Worm (Caenorhabditis elegans) whole organism, young adult: ENCODE measurements around the gene scyl-1.

ENCODE experiments used
- C17E4.6 ChIP-seq: fragments of 200-800 bp; sonication (Bioruptor generic); IDR thresholded peaks from 2 replicates; pipeline ENCODE4 v1.3.6; 2022; ENCODE audit warnings: missing genetic modification reagents, missing genetic modification characterization, missing compliant biosample characterization
- F23B12.7 ChIP-seq: sonication (generic microtip); optimal IDR thresholded peaks from 2 replicates; lab custom pipeline; 2017; ENCODE audit warnings: missing genetic modification characterization, mild to moderate bottlenecking, missing compliant biosample characterization, antibody characterized with exemption, moderate library complexity; ENCODE audit not compliant: insufficient read depth
- F37B4.10 ChIP-seq: fragments of 200-800 bp; sonication (Bioruptor generic); IDR thresholded peaks from 2 replicates; pipeline ENCODE4 v1.3.6; 2022; ENCODE audit warnings: missing genetic modification characterization, missing compliant biosample characterization
- Y79H2A.3 ChIP-seq: fragments of 200-800 bp; sonication (Bioruptor generic); conservative IDR thresholded peaks from 2 replicates; pipeline ENCODE4 v1.3.6; 2022; ENCODE audit warnings: missing genetic modification reagents, missing genetic modification characterization, missing compliant biosample characterization
- Y95B8A.8 ChIP-seq: fragments of 200-800 bp; sonication (Bioruptor generic); IDR thresholded peaks from 2 replicates; pipeline ENCODE4 v1.3.6; 2022; ENCODE audit warnings: missing genetic modification reagents, missing genetic modification characterization, missing compliant biosample characterization
- atf-7 ChIP-seq: sonication (generic microtip); optimal IDR thresholded peaks from 2 replicates; lab custom pipeline; 2017; ENCODE audit warnings: mild to moderate bottlenecking, missing genetic modification characterization, missing compliant biosample characterization
- attf-3 ChIP-seq: fragments of 200-800 bp; sonication (Bioruptor generic); conservative IDR thresholded peaks from 2 replicates; pipeline ENCODE4 v1.3.6; 2022; ENCODE audit warnings: missing genetic modification reagents, missing genetic modification characterization, missing compliant biosample characterization
- attf-6 ChIP-seq: fragments of 200-800 bp; sonication (Bioruptor generic); IDR thresholded peaks from 2 replicates; pipeline ENCODE4 v1.3.6; 2022; ENCODE audit warnings: missing genetic modification reagents, missing genetic modification characterization, missing compliant biosample characterization
- cebp-1 ChIP-seq, 2 experiments: fragments of 200-800 bp in 1 of 2; sonication (Bioruptor generic) in 1 of 2; sonication (generic microtip) in 1 of 2; IDR thresholded peaks in 1 of 2; optimal IDR thresholded peaks in 1 of 2; 2 replicates each; pipeline versions ENCODE4 v1.3.6 to Lab custom; 2017 to 2022; ENCODE audit warnings: missing compliant biosample characterization in 2 of 2, missing genetic modification characterization in 2 of 2, mild to moderate bottlenecking in 1 of 2, missing genetic modification reagents in 1 of 2, moderate library complexity in 1 of 2
- ceh-27 ChIP-seq: fragments of 200-800 bp; sonication (Bioruptor generic); optimal IDR thresholded peaks from 2 replicates; lab custom pipeline; 2018; ENCODE audit warnings: mild to moderate bottlenecking, missing genetic modification characterization, moderate library complexity, missing compliant biosample characterization
- ceh-40 ChIP-seq: fragments of 200-800 bp; sonication (Bioruptor generic); IDR thresholded peaks from 2 replicates; pipeline ENCODE4 v1.3.6; 2022; ENCODE audit warnings: missing genetic modification characterization, missing compliant biosample characterization
- ceh-91 ChIP-seq: fragments of 200-800 bp; sonication (Bioruptor generic); IDR thresholded peaks from 2 replicates; pipeline ENCODE4 v1.3.6; 2022; ENCODE audit warnings: missing genetic modification reagents, missing genetic modification characterization, missing compliant biosample characterization
- egl-18 ChIP-seq: fragments of 200-800 bp; sonication (Bioruptor generic); IDR thresholded peaks from 2 replicates; pipeline ENCODE4 v1.3.6; 2022; ENCODE audit warnings: missing genetic modification reagents, missing genetic modification characterization, missing compliant biosample characterization
- egl-44 ChIP-seq: fragments of 200-800 bp; sonication (Bioruptor generic); IDR thresholded peaks from 2 replicates; pipeline ENCODE4 v1.3.6; 2022; ENCODE audit warnings: missing genetic modification reagents, missing genetic modification characterization, missing compliant biosample characterization
- ekl-4 ChIP-seq: fragments of 200-800 bp; sonication (Bioruptor generic); IDR thresholded peaks from 2 replicates; pipeline ENCODE4 v1.3.6; 2022; ENCODE audit warnings: missing genetic modification reagents, missing genetic modification characterization, missing compliant biosample characterization
- hlh-26 ChIP-seq: fragments of 200-800 bp; sonication (Bioruptor generic); conservative IDR thresholded peaks from 2 replicates; pipeline ENCODE4 v1.3.6; 2022; ENCODE audit warnings: missing genetic modification reagents, missing genetic modification characterization, missing compliant biosample characterization
- hrde-1 ChIP-seq: sonication (generic microtip); optimal IDR thresholded peaks from 2 replicates; lab custom pipeline; 2016; ENCODE audit warnings: missing genetic modification characterization, mild to moderate bottlenecking, missing compliant biosample characterization, moderate library complexity, missing genotype, missing genetic modification reagents, borderline replicate concordance
- lin-35 ChIP-seq, 3 experiments: fragments of 150-350 bp in 2 of 3; sonication (generic microtip) in 1 of 3; optimal IDR thresholded peaks; 2 replicates each; lab custom pipeline; 2014 to 2018; ENCODE audit warnings: missing biosample characterization in 3 of 3, missing genetic modification characterization in 3 of 3, missing genetic modification reagents in 3 of 3
- lir-1 ChIP-seq: fragments of 200-800 bp; sonication (Bioruptor generic); conservative IDR thresholded peaks from 2 replicates; pipeline ENCODE4 v1.3.6; 2022; ENCODE audit warnings: missing genetic modification reagents, missing genetic modification characterization, missing compliant biosample characterization
- madf-10 ChIP-seq: sonication (generic microtip); optimal IDR thresholded peaks from 2 replicates; lab custom pipeline; 2016; ENCODE audit warnings: mild to moderate bottlenecking, missing genetic modification characterization, missing compliant biosample characterization
- madf-8 ChIP-seq: fragments of 200-800 bp; sonication (Bioruptor generic); conservative IDR thresholded peaks from 2 replicates; pipeline ENCODE4 v1.3.6; 2022; ENCODE audit warnings: missing genetic modification reagents, missing genetic modification characterization, missing compliant biosample characterization
- nhr-80 ChIP-seq: sonication (generic microtip); optimal IDR thresholded peaks from 2 replicates; lab custom pipeline; 2016; ENCODE audit warnings: missing genetic modification characterization, missing compliant biosample characterization
- rcor-1 ChIP-seq: fragments of 200-800 bp; sonication (Bioruptor generic); IDR thresholded peaks from 2 replicates; pipeline ENCODE4 v1.3.6; 2022; ENCODE audit warnings: missing genetic modification reagents, missing genetic modification characterization, missing compliant biosample characterization
- snpc-1.1 ChIP-seq: sonication (generic microtip); optimal IDR thresholded peaks from 2 replicates; lab custom pipeline; 2017; ENCODE audit warnings: missing genetic modification characterization, mild to moderate bottlenecking, missing compliant biosample characterization, antibody characterized with exemption, moderate library complexity, missing genotype, missing genetic modification reagents; ENCODE audit not compliant: insufficient read depth
- snpc-1.3 ChIP-seq: sonication (generic microtip); optimal IDR thresholded peaks from 2 replicates; lab custom pipeline; 2017; ENCODE audit warnings: missing genetic modification characterization, mild to moderate bottlenecking, missing compliant biosample characterization, antibody characterized with exemption, moderate library complexity, missing genotype, missing genetic modification reagents; ENCODE audit not compliant: insufficient read depth
- tlf-1 ChIP-seq: fragments of 200-800 bp; sonication (Bioruptor generic); optimal IDR thresholded peaks from 2 replicates; lab custom pipeline; 2018; ENCODE audit warnings: mild to moderate bottlenecking, missing genetic modification characterization, missing compliant biosample characterization
- zfh-2 ChIP-seq: fragments of 200-800 bp; sonication (Bioruptor generic); conservative IDR thresholded peaks from 2 replicates; pipeline ENCODE4 v1.3.6; 2022; ENCODE audit warnings: missing genetic modification reagents, missing genetic modification characterization, missing compliant biosample characterization
- ztf-3 ChIP-seq: fragments of 200-800 bp; sonication (Bioruptor generic); optimal IDR thresholded peaks from 2 replicates; lab custom pipeline; 2018; ENCODE audit warnings: mild to moderate bottlenecking, missing genetic modification characterization, missing compliant biosample characterization

Gene scyl-1

ce11 chrV:13020638-13021037 lies 20.9 kb downstream of the scyl-1 start:
- TF ChIP-seq Y79H2A.3 (GFP tag; lab: Robert Waterston, UW), result no peak
- TF ChIP-seq snpc-1.3 (tag; lab: Kevin White, UChicago), result no peak
- no peak for TF ChIP-seq ekl-4
- TF ChIP-seq Y95B8A.8 (GFP tag; lab: Robert Waterston, UW), result no peak
- TF ChIP-seq attf-6 (GFP tag; lab: Robert Waterston, UW), result no peak

DNA sequence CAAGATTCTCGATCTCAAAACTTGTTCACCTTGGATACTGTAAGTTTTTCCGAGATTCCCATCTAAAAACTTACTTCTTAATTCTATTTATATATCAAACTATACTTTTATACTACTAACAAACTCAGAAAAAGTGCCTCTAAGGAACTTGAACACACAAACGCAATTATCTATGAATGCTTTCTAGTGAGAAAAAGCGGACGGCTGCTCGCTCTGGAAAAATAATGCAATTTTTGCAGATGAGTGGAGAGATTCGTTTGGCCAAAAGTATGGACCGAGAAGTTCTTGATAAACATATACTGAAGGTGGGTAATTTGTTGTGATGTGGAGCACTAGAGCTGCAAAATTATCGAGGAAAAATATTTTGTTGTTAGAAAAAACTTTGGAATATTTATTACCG lies 21.5 kb downstream of the scyl-1 start:
- TF ChIP-seq Y79H2A.3 (GFP tag; lab: Robert Waterston, UW), result no peak
- TF ChIP-seq egl-44 (GFP tag; lab: Robert Waterston, UW), result no peak

DNA sequence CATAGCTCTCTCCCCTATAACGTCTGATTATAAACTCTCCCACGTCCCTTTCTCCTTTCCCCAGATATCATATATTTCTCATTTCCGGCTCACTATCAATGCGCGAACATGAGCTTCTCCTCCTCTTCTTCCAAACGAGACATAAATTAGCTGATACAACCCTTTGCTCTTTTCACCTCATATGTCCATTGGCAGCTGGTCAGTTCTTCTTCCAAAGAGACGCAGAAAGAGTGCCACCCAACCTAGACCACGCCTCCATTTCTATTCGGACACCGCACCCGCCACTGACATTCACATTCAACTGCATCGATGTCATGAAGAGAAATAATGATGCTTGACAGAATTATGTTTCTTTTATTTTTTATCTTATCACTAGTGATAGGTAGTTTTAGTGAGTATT lies 22.8 kb downstream of the scyl-1 start, which contains the start of gene fmi-1:
TSS of gene fmi-1 (plus strand) at position 301 of the 400 bp plus-strand sequence.
- TF ChIP-seq snpc-1.3 (tag; lab: Kevin White, UChicago) (no peak), egl-18 (GFP tag; lab: Robert Waterston, UW) (no peak), attf-6 (GFP tag; lab: Robert Waterston, UW) (no peak), snpc-1.1 (tag; lab: Kevin White, UChicago) (no peak), nhr-80 (tag; lab: Kevin White, UChicago) (no peak), F23B12.7 (tag; lab: Kevin White, UChicago) (no peak), C17E4.6 (no peak), ceh-91 (GFP tag; lab: Robert Waterston, UW) (no peak), attf-3 (GFP tag; lab: Robert Waterston, UW) (no peak)
- TF ChIP-seq, all 124 proteins: peak for 0

- TF ChIP-seq ztf-3 (no peak), madf-10 (tag; lab: Kevin White, UChicago) (no peak), ceh-27 (GFP tag; lab: Kevin White, UChicago) (no peak), hrde-1 (tag; lab: Kevin White, UChicago) (no peak), cebp-1 (GFP tag; IDR thresholded peaks at IDR 0.05; lab: Robert Waterston, UW) (no peak), cebp-1 (tag; optimal IDR thresholded peaks at IDR 0.05; lab: Kevin White, UChicago) (no peak), F37B4.10 (GFP tag; lab: Robert Waterston, UW) (no peak), zfh-2 (GFP tag; lab: Robert Waterston, UW) (no peak), lin-35 (GFP tag; optimal IDR thresholded peaks at IDR 0.05; lab: Kevin White, UChicago) (no peak), rcor-1 (GFP tag; lab: Robert Waterston, UW) (no peak), hlh-26 (GFP tag; lab: Robert Waterston, UW) (no peak), atf-7 (tag; lab: Kevin White, UChicago) (no peak)
Measured at ce11 chrV:13018233-13018632, 23.3 kb downstream of the scyl-1 start.

- TF ChIP-seq hrde-1 (tag; lab: Kevin White, UChicago), result no peak
- no peak for TF ChIP-seq ceh-40
- no peak for TF ChIP-seq snpc-1.1 (tag; lab: Kevin White, UChicago)
- no peak for TF ChIP-seq madf-8 (GFP tag; lab: Robert Waterston, UW)
- no peak for TF ChIP-seq Y95B8A.8 (GFP tag; lab: Robert Waterston, UW)
- TF ChIP-seq tlf-1 (GFP tag; lab: Kevin White, UChicago), result no peak
- TF ChIP-seq lir-1 (GFP tag; lab: Robert Waterston, UW), result no peak
Measured at ce11 chrV:13013844-13014243, 27.7 kb downstream of the scyl-1 start, which contains the start of gene F15B9.6. TSS of gene F15B9.6 (plus strand) at chrV:13014144.
